Worm (Caenorhabditis elegans) whole organism, L4/young adult: ENCODE results near the gene Y39B6A.30.
A peak's percentile ranks its signal among the peaks of the same experiment; 100 is the strongest.
"Not testable (repeated sequence)": the region's sequence is repeated elsewhere in the genome, so short reads cannot be mapped to it uniquely, and the experiment has no call there.

ENCODE experiments used
- W03F9.2 ChIP-seq: fragments of 150-350 bp; optimal IDR thresholded peaks from 2 replicates; lab custom pipeline; 2014; ENCODE audit warnings: missing biosample characterization, missing genetic modification characterization
- dao-5 ChIP-seq: sonication (generic microtip); optimal IDR thresholded peaks from 2 replicates; lab custom pipeline; 2016; ENCODE audit warnings: missing genotype, missing genetic modification characterization, moderate library complexity, missing compliant biosample characterization
- him-1 ChIP-seq: sonication (generic microtip); optimal IDR thresholded peaks from 2 replicates; lab custom pipeline; 2016; ENCODE audit warnings: missing genotype, missing genetic modification reagents, missing genetic modification characterization, missing compliant biosample characterization

The Y39B6A.30 gene

ce11 chrV:19014273-19014672 is at the start of gene Y39B6A.30:
Gene Y39B6A.30 (plus strand): TSS chrV:19014573.
- TF ChIP-seq him-1, dao-5, W03F9.2 (tag; lab: Kevin White, UChicago): not testable (repeated sequence)

ce11 chrV:18967479-18968056 is 46.8 kb upstream of the Y39B6A.30 start, which contains the start of gene Y39B6A.43:
Gene Y39B6A.43 (minus strand): TSS chrV:18967829.
- TF ChIP-seq him-1 (tag; lab: Kevin White, UChicago), result peak; percentile 92
- peak; percentile 90 for TF ChIP-seq W03F9.2 (tag; lab: Kevin White, UChicago)
- TF ChIP-seq dao-5 (tag; lab: Kevin White, UChicago), result no peak

- no peak for TF ChIP-seq dao-5 (tag; lab: Kevin White, UChicago)
- peak; percentile 1 for TF ChIP-seq W03F9.2 (tag; lab: Kevin White, UChicago)
These were observed 44.7 kb upstream of the Y39B6A.30 start, which contains the start of gene Y39B6A.42 for ce11 chrV:18969590-18970105. Gene Y39B6A.42 (minus strand): TSS chrV:18969640.

ce11 chrV:18976539-18976938 is 37.8 kb upstream of the Y39B6A.30 start:
- TF ChIP-seq dao-5 (tag; lab: Kevin White, UChicago) (no peak), W03F9.2 (tag; lab: Kevin White, UChicago) (no peak), him-1 (tag; lab: Kevin White, UChicago) (no peak)

- TF ChIP-seq dao-5 (tag; lab: Kevin White, UChicago) (no peak), him-1 (tag; lab: Kevin White, UChicago) (no peak), W03F9.2 (tag; lab: Kevin White, UChicago) (no peak)
These were observed 36.5 kb upstream of the Y39B6A.30 start, which contains the start of gene Y39B6A.41 for ce11 chrV:18977876-18978275. Gene Y39B6A.41 (minus strand): TSS chrV:18977976.

ce11 chrV:18978301-18978700 is 36.1 kb upstream of the Y39B6A.30 start:
- TF ChIP-seq W03F9.2 (tag; lab: Kevin White, UChicago), result no peak
- TF ChIP-seq him-1 (tag; lab: Kevin White, UChicago), result no peak
- no peak for TF ChIP-seq dao-5 (tag; lab: Kevin White, UChicago)

- TF ChIP-seq W03F9.2 (tag; lab: Kevin White, UChicago), result peak; percentile 57
- no peak for TF ChIP-seq dao-5 (tag; lab: Kevin White, UChicago)
These were observed 33.3 kb upstream of the Y39B6A.30 start, which contains the start of the genes mrps-35 and sws-1 for ce11 chrV:18980980-18981529. Gene mrps-35 (plus strand): TSS chrV:18981306. Gene sws-1 (minus strand): TSS chrV:18981479.

ce11 chrV:18981736-18982135 is 32.6 kb upstream of the Y39B6A.30 start:
- no peak for TF ChIP-seq dao-5 (tag; lab: Kevin White, UChicago)
- no peak for TF ChIP-seq him-1 (tag; lab: Kevin White, UChicago)
- no peak for TF ChIP-seq W03F9.2 (tag; lab: Kevin White, UChicago)

- TF ChIP-seq him-1 (tag; lab: Kevin White, UChicago) (no peak), dao-5 (tag; lab: Kevin White, UChicago) (no peak), W03F9.2 (tag; lab: Kevin White, UChicago) (no peak)
These were observed 28.3 kb upstream of the Y39B6A.30 start for ce11 chrV:18986103-18986502.

ce11 chrV:18990238-18990901 is 24.0 kb upstream of the Y39B6A.30 start, which contains the start of the genes reps-1 and Y39B6A.37:
Gene reps-1 (minus strand): TSS chrV:18990500.
Gene Y39B6A.37 (plus strand): TSS chrV:18990851.
- TF ChIP-seq him-1 (tag; lab: Kevin White, UChicago) (no peak), W03F9.2 (tag; lab: Kevin White, UChicago) (peak; percentile 42)

ce11 chrV:18990958-18991357 is 23.4 kb upstream of the Y39B6A.30 start:
- no peak for TF ChIP-seq him-1 (tag; lab: Kevin White, UChicago)
- TF ChIP-seq dao-5 (tag; lab: Kevin White, UChicago), result no peak
- TF ChIP-seq W03F9.2 (tag; lab: Kevin White, UChicago), result no peak

- TF ChIP-seq W03F9.2 (tag; lab: Kevin White, UChicago), result no peak
- no peak for TF ChIP-seq him-1 (tag; lab: Kevin White, UChicago)
- TF ChIP-seq dao-5 (tag; lab: Kevin White, UChicago), result no peak
These were observed 21.4 kb upstream of the Y39B6A.30 start for ce11 chrV:18993017-18993416.

- no peak for TF ChIP-seq him-1 (tag; lab: Kevin White, UChicago)
- TF ChIP-seq W03F9.2 (tag; lab: Kevin White, UChicago), result no peak
- TF ChIP-seq dao-5 (tag; lab: Kevin White, UChicago), result no peak
These were observed 20.8 kb upstream of the Y39B6A.30 start, which contains the start of gene gtf-2F2 for ce11 chrV:18993535-18993990. Gene gtf-2F2 (plus strand): TSS chrV:18993940.
